Fruit fly (Drosophila melanogaster) whole organism, embryonic: ENCODE data around the gene bab1.

Experiments
- CG18011 ChIP-seq: fragments of 200-800 bp; sonication (Bioruptor generic); optimal IDR thresholded peaks from 2 replicates; lab custom pipeline; 2017; ENCODE audit warnings: missing biosample characterization, missing genetic modification characterization, mild to moderate bottlenecking, moderate library complexity, missing genotype
- CG34376 ChIP-seq: fragments of 200-800 bp; sonication (Bioruptor generic); optimal IDR thresholded peaks from 2 replicates; lab custom pipeline; 2018; ENCODE audit warnings: missing biosample characterization, mild to moderate bottlenecking, missing genetic modification characterization
- CG8388 ChIP-seq: fragments of 200-800 bp; sonication (Bioruptor generic); optimal IDR thresholded peaks from 2 replicates; lab custom pipeline; 2019; ENCODE audit warnings: missing biosample characterization, mild to moderate bottlenecking, missing genetic modification characterization, moderate library complexity
- D19A ChIP-seq: fragments of 200-800 bp; optimal IDR thresholded peaks from 3 replicates; lab custom pipeline; 2019; ENCODE audit warnings: missing biosample characterization, mild to moderate bottlenecking, missing genetic modification characterization, moderate library complexity
- Dip3 ChIP-seq: fragments of 200-800 bp; sonication (Bioruptor generic); optimal IDR thresholded peaks from 3 replicates; lab custom pipeline; 2016; ENCODE audit warnings: missing biosample characterization, missing genetic modification characterization
- Fer1 ChIP-seq: fragments of 200-800 bp; sonication (Bioruptor generic); optimal IDR thresholded peaks from 2 replicates; lab custom pipeline; 2017; ENCODE audit warnings: missing biosample characterization, mild to moderate bottlenecking, missing genetic modification characterization
- Sox102F ChIP-seq: fragments of 200-800 bp; sonication (Bioruptor generic); optimal IDR thresholded peaks from 2 replicates; lab custom pipeline; 2018; ENCODE audit warnings: missing biosample characterization, mild to moderate bottlenecking, missing genetic modification characterization, moderate library complexity
- dati ChIP-seq: fragments of 200-800 bp; sonication (Bioruptor generic); IDR thresholded peaks from 2 replicates; pipeline ENCODE4 v1.3.6; 2022; ENCODE audit warnings: missing biosample characterization, missing genetic modification characterization
- pho ChIP-seq: fragments of 200-800 bp; sonication (Bioruptor generic); optimal IDR thresholded peaks from 2 replicates; lab custom pipeline; 2016; ENCODE audit warnings: missing biosample characterization, missing genetic modification characterization
- vvl ChIP-seq: fragments of 200-800 bp; sonication (Bioruptor generic); IDR thresholded peaks from 2 replicates; pipeline ENCODE4 v1.3.6; 2022; ENCODE audit warnings: missing biosample characterization, missing genetic modification characterization

dm6 chr3L:1090424-1090895 lies 10.4 kb downstream of the bab1 start:
- TF ChIP-seq pho (GFP tag; lab: Kevin White, UChicago) (no peak), Fer1 (no peak), CG34376 (no peak), Dip3 (GFP tag; lab: Kevin White, UChicago) (no peak), D19A (tag; lab: Kevin White, UChicago) (no peak), vvl (GFP tag; lab: Robert Waterston, UW) (no peak), Sox102F (GFP tag; lab: Kevin White, UChicago) (no peak), CG8388 (GFP tag; lab: Kevin White, UChicago) (no peak), CG18011 (no peak), dati (GFP tag; lab: Robert Waterston, UW) (no peak)
